Fruit fly (Drosophila melanogaster) whole organism, embryonic: ENCODE measurements around the gene Doc2.

Experiments
- Atf6 ChIP-seq: fragments of 200-800 bp; sonication (Bioruptor generic); IDR thresholded peaks from 2 replicates; pipeline ENCODE4 v1.3.6; 2022; ENCODE audit warnings: missing biosample characterization, missing genetic modification characterization
- CG10267 ChIP-seq: fragments of 200-800 bp; sonication (Bioruptor generic); optimal IDR thresholded peaks from 2 replicates; lab custom pipeline; 2018; ENCODE audit warnings: missing biosample characterization, mild to moderate bottlenecking, missing genetic modification characterization, moderate library complexity
- CG10543 ChIP-seq: fragments of 200-800 bp; sonication (Bioruptor generic); optimal IDR thresholded peaks from 3 replicates; lab custom pipeline; 2017; ENCODE audit warnings: missing biosample characterization, mild to moderate bottlenecking, missing genetic modification characterization, moderate library complexity
- CG11560 ChIP-seq: fragments of 200-800 bp; sonication (Bioruptor generic); IDR thresholded peaks from 3 replicates; pipeline ENCODE4 v1.3.6; 2022; ENCODE audit warnings: missing biosample characterization, missing genetic modification characterization
- CG11723 ChIP-seq: fragments of 200-800 bp; sonication (Bioruptor generic); optimal IDR thresholded peaks from 2 replicates; lab custom pipeline; 2017; ENCODE audit warnings: missing biosample characterization, mild to moderate bottlenecking, missing genetic modification characterization
- CG12236 ChIP-seq: fragments of 200-800 bp; sonication (Bioruptor generic); optimal IDR thresholded peaks from 2 replicates; lab custom pipeline; 2016; ENCODE audit warnings: missing biosample characterization, missing genetic modification characterization
- CG12769 ChIP-seq: fragments of 200-800 bp; sonication (Bioruptor generic); optimal IDR thresholded peaks from 2 replicates; lab custom pipeline; 2019; ENCODE audit warnings: missing biosample characterization, mild to moderate bottlenecking, missing genetic modification characterization, moderate library complexity
- CG14667 ChIP-seq: fragments of 200-800 bp; sonication (Bioruptor generic); IDR thresholded peaks from 2 replicates; pipeline ENCODE4 v1.3.6; 2022; ENCODE audit warnings: missing biosample characterization, missing genetic modification characterization
- CG14710 ChIP-seq: fragments of 200-800 bp; sonication (Bioruptor generic); optimal IDR thresholded peaks from 3 replicates; lab custom pipeline; 2019; ENCODE audit warnings: missing biosample characterization, mild to moderate bottlenecking, missing genetic modification characterization, moderate library complexity
- CG15696 ChIP-seq: fragments of 200-800 bp; sonication (Bioruptor generic); optimal IDR thresholded peaks from 2 replicates; lab custom pipeline; 2019; ENCODE audit warnings: missing biosample characterization, mild to moderate bottlenecking, missing genetic modification characterization, moderate library complexity
- CG18619 ChIP-seq: fragments of 200-800 bp; sonication (Bioruptor generic); optimal IDR thresholded peaks from 3 replicates; lab custom pipeline; 2017; ENCODE audit warnings: missing biosample characterization, mild to moderate bottlenecking, missing genetic modification characterization
- CG18764 ChIP-seq: fragments of 200-800 bp; sonication (Bioruptor generic); optimal IDR thresholded peaks from 3 replicates; lab custom pipeline; 2016; ENCODE audit warnings: missing biosample characterization, missing genetic modification characterization
- CG2712 ChIP-seq: fragments of 200-800 bp; optimal IDR thresholded peaks from 3 replicates; lab custom pipeline; 2019; ENCODE audit warnings: missing biosample characterization, mild to moderate bottlenecking, missing genetic modification characterization, moderate library complexity
- CG2875 ChIP-seq: fragments of 200-800 bp; sonication (Bioruptor generic); optimal IDR thresholded peaks from 2 replicates; lab custom pipeline; 2017; ENCODE audit warnings: missing biosample characterization, mild to moderate bottlenecking, missing genetic modification characterization, missing genetic modification reagents
- CG3065 ChIP-seq: fragments of 200-800 bp; sonication (Bioruptor generic); optimal IDR thresholded peaks from 2 replicates; lab custom pipeline; 2016; ENCODE audit warnings: missing biosample characterization, missing genetic modification characterization
- CG3838 ChIP-seq: fragments of 200-800 bp; sonication (Bioruptor generic); optimal IDR thresholded peaks from 3 replicates; lab custom pipeline; 2016; ENCODE audit warnings: missing biosample characterization, missing genetic modification characterization
- CG4282 ChIP-seq: fragments of 200-800 bp; sonication (Bioruptor generic); optimal IDR thresholded peaks from 2 replicates; lab custom pipeline; 2016; ENCODE audit warnings: missing biosample characterization, missing genetic modification characterization
- CG4328 ChIP-seq: fragments of 200-800 bp; sonication (Bioruptor generic); optimal IDR thresholded peaks from 3 replicates; lab custom pipeline; 2017; ENCODE audit warnings: missing biosample characterization, missing genetic modification reagents, missing genetic modification characterization
- CG4404 ChIP-seq: fragments of 200-800 bp; sonication (Bioruptor generic); IDR thresholded peaks from 2 replicates; pipeline ENCODE4 v1.3.6; 2022; ENCODE audit warnings: missing biosample characterization, missing genetic modification characterization
- CG4854 ChIP-seq: fragments of 200-800 bp; sonication (Bioruptor generic); optimal IDR thresholded peaks from 2 replicates; lab custom pipeline; 2016; ENCODE audit warnings: missing biosample characterization, missing genetic modification characterization, inconsistent platforms
- CG5180 ChIP-seq: fragments of 200-800 bp; sonication (Bioruptor generic); optimal IDR thresholded peaks from 3 replicates; lab custom pipeline; 2017; ENCODE audit warnings: missing biosample characterization, missing genetic modification characterization, mild to moderate bottlenecking, moderate library complexity, missing genetic modification reagents
- D ChIP-seq, 2 experiments: fragments of 200-800 bp in 1 of 2; fragments of >200 bp in 1 of 2; sonication (Bioruptor generic) in 1 of 2; optimal IDR thresholded peaks; 2 replicates in 1 of 2; 3 replicates in 1 of 2; lab custom pipeline; 2017; ENCODE audit warnings: mild to moderate bottlenecking in 1 of 2, missing biosample characterization in 1 of 2, missing genetic modification characterization in 1 of 2, missing genetic modification reagents in 1 of 2
- Dbx ChIP-seq: fragments of 200-800 bp; sonication (Bioruptor generic); IDR thresholded peaks from 3 replicates; pipeline ENCODE4 v1.3.6; 2022; ENCODE audit warnings: missing biosample characterization, missing genetic modification characterization
- Deaf1 ChIP-seq: fragments of 200-800 bp; optimal IDR thresholded peaks from 3 replicates; lab custom pipeline; 2019; ENCODE audit warnings: missing biosample characterization, mild to moderate bottlenecking, missing genetic modification characterization, moderate library complexity
- Dek ChIP-seq: fragments of 200-800 bp; sonication (Bioruptor generic); optimal IDR thresholded peaks from 3 replicates; lab custom pipeline; 2019; ENCODE audit warnings: missing biosample characterization, mild to moderate bottlenecking, missing genetic modification characterization, moderate library complexity
- Dip3 ChIP-seq: fragments of 200-800 bp; sonication (Bioruptor generic); optimal IDR thresholded peaks from 3 replicates; lab custom pipeline; 2016; ENCODE audit warnings: missing biosample characterization, missing genetic modification characterization
- E2f1 ChIP-seq: fragments of 200-800 bp; sonication (Bioruptor generic); IDR thresholded peaks from 2 replicates; pipeline ENCODE4 v1.3.6; 2022; ENCODE audit warnings: missing biosample characterization, missing genetic modification characterization
- Eip74EF ChIP-seq, 2 experiments: fragments of 200-800 bp in 1 of 2; fragments of >200 bp in 1 of 2; sonication (Bioruptor generic) in 1 of 2; optimal IDR thresholded peaks; 2 replicates each; lab custom pipeline; 2017 to 2019; ENCODE audit warnings: missing biosample characterization in 2 of 2, missing genetic modification characterization in 2 of 2, mild to moderate bottlenecking in 1 of 2, moderate library complexity in 1 of 2
- HLH54F ChIP-seq: fragments of 200-800 bp; sonication (Bioruptor generic); optimal IDR thresholded peaks from 3 replicates; lab custom pipeline; 2016; ENCODE audit warnings: missing biosample characterization, missing genetic modification characterization
- Jarid2 ChIP-seq: fragments of 200-800 bp; sonication (Bioruptor generic); optimal IDR thresholded peaks from 3 replicates; lab custom pipeline; 2017; ENCODE audit warnings: mild to moderate bottlenecking, missing biosample characterization, missing genetic modification reagents, missing genetic modification characterization
- Lhr ChIP-seq: fragments of 200-800 bp; sonication (Bioruptor generic); optimal IDR thresholded peaks from 3 replicates; lab custom pipeline; 2017; ENCODE audit warnings: mild to moderate bottlenecking, missing biosample characterization, missing genetic modification reagents, missing genetic modification characterization
- Lim3 ChIP-seq: fragments of 200-800 bp; sonication (Bioruptor generic); IDR thresholded peaks from 2 replicates; pipeline ENCODE4 v1.3.6; 2022; ENCODE audit warnings: missing biosample characterization, missing genetic modification characterization
- Optix ChIP-seq: fragments of 200-800 bp; sonication (Bioruptor generic); IDR thresholded peaks from 3 replicates; pipeline ENCODE4 v1.3.6; 2022; ENCODE audit warnings: missing biosample characterization, missing genetic modification characterization
- Spps ChIP-seq: fragments of 200-800 bp; sonication (Bioruptor generic); optimal IDR thresholded peaks from 2 replicates; lab custom pipeline; 2018; ENCODE audit warnings: missing biosample characterization, mild to moderate bottlenecking, missing genetic modification characterization
- Sry-β ChIP-seq: fragments of 200-800 bp; sonication (Bioruptor generic); optimal IDR thresholded peaks from 2 replicates; lab custom pipeline; 2018; ENCODE audit warnings: missing biosample characterization, mild to moderate bottlenecking, missing genetic modification characterization, moderate library complexity
- Xrp1 ChIP-seq: fragments of 200-800 bp; sonication (Bioruptor generic); IDR thresholded peaks from 2 replicates; pipeline ENCODE4 v1.3.6; 2022; ENCODE audit warnings: missing biosample characterization, missing genetic modification characterization
- abd-A ChIP-seq: fragments of 200-800 bp; sonication (Bioruptor generic); optimal IDR thresholded peaks from 3 replicates; lab custom pipeline; 2019; ENCODE audit warnings: missing biosample characterization, mild to moderate bottlenecking, missing genetic modification characterization, moderate library complexity
- al ChIP-seq: fragments of 200-800 bp; sonication (Bioruptor generic); IDR thresholded peaks from 2 replicates; pipeline ENCODE4 v1.3.6; 2022; ENCODE audit warnings: missing biosample characterization, missing genetic modification characterization
- amos ChIP-seq: fragments of 200-800 bp; sonication (Bioruptor generic); IDR thresholded peaks from 2 replicates; pipeline ENCODE4 v1.3.6; 2022; ENCODE audit warnings: missing biosample characterization, missing genetic modification characterization; ENCODE audit not compliant: partially characterized antibody
- chinmo ChIP-seq: fragments of 200-800 bp; sonication (Bioruptor generic); IDR thresholded peaks from 4 replicates; pipeline ENCODE4 v1.3.6; 2022; ENCODE audit warnings: missing biosample characterization, missing genetic modification characterization; ENCODE audit not compliant: partially characterized antibody
- da ChIP-seq: fragments of 200-800 bp; sonication (Bioruptor generic); optimal IDR thresholded peaks from 2 replicates; lab custom pipeline; 2016; ENCODE audit warnings: missing biosample characterization, missing genetic modification characterization
- esg ChIP-seq: fragments of 200-800 bp; sonication (Bioruptor generic); conservative IDR thresholded peaks from 2 replicates; pipeline ENCODE4 v1.3.6; 2022; ENCODE audit warnings: missing biosample characterization, missing genetic modification characterization
- gce ChIP-seq: fragments of 200-800 bp; sonication (Bioruptor generic); IDR thresholded peaks from 3 replicates; pipeline ENCODE4 v1.3.6; 2022; ENCODE audit warnings: missing biosample characterization, missing genetic modification characterization
- lmd ChIP-seq: fragments of 200-800 bp; sonication (Bioruptor generic); IDR thresholded peaks from 2 replicates; pipeline ENCODE4 v1.3.6; 2022; ENCODE audit warnings: missing biosample characterization, missing genetic modification characterization
- nau ChIP-seq: fragments of 200-800 bp; sonication (Bioruptor generic); optimal IDR thresholded peaks from 3 replicates; lab custom pipeline; 2017; ENCODE audit warnings: missing biosample characterization, mild to moderate bottlenecking, missing genetic modification characterization, missing genetic modification reagents
- p53 ChIP-seq: fragments of 200-800 bp; sonication (Bioruptor generic); optimal IDR thresholded peaks from 2 replicates; lab custom pipeline; 2016; ENCODE audit warnings: missing biosample characterization, missing genetic modification characterization
- pnt ChIP-seq: fragments of 200-800 bp; sonication (Bioruptor generic); optimal IDR thresholded peaks from 3 replicates; lab custom pipeline; 2016; ENCODE audit warnings: missing biosample characterization, missing genetic modification characterization
- pros ChIP-seq: fragments of 200-800 bp; sonication (Bioruptor generic); optimal IDR thresholded peaks from 3 replicates; lab custom pipeline; 2019; ENCODE audit warnings: missing biosample characterization, mild to moderate bottlenecking, missing genetic modification characterization, moderate library complexity
- sd ChIP-seq: fragments of 200-800 bp; sonication (Bioruptor generic); optimal IDR thresholded peaks from 3 replicates; lab custom pipeline; 2018; ENCODE audit warnings: missing biosample characterization, mild to moderate bottlenecking, missing genetic modification characterization, moderate library complexity
- sim ChIP-seq: fragments of 200-800 bp; sonication (Bioruptor generic); IDR thresholded peaks from 2 replicates; pipeline ENCODE4 v1.3.6; 2022; ENCODE audit warnings: missing biosample characterization, missing genetic modification characterization
- vvl ChIP-seq: fragments of 200-800 bp; sonication (Bioruptor generic); IDR thresholded peaks from 2 replicates; pipeline ENCODE4 v1.3.6; 2022; ENCODE audit warnings: missing biosample characterization, missing genetic modification characterization

Gene Doc2

DNA sequence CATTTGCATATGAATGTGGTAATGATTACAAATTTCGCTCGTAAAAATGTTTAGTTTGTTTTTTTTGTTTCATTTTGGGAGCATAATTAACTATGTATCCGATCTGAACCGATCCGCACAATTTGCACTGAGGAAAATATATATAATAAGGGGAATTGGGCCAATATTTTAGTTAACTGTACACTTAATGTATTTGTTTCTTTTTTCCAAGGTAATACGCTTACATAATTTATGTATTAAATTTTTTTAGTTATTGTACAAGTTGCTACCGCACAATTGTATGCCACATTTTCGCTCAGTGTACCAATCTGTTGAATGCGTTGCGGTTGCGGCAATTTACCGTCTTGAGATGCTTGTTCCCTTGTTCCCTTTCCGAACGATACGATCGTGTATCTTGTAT, 6.6 kb upstream of the Doc2 start (continued):
- TF ChIP-seq amos (no peak), CG2875 (peak; percentile 75), Deaf1 (tag; lab: Kevin White, UChicago) (peak; percentile 66), CG5180 (GFP tag; lab: Kevin White, UChicago) (peak; percentile 74), CG4328 (GFP tag; lab: Kevin White, UChicago) (peak; percentile 44), Dip3 (GFP tag; lab: Kevin White, UChicago) (peak; percentile 69), CG18619 (GFP tag; lab: Kevin White, UChicago) (peak; percentile 60), p53 (GFP tag; lab: Kevin White, UChicago) (no peak), nau (GFP tag; lab: Kevin White, UChicago) (peak; percentile 70), E2f1 (GFP tag; lab: Robert Waterston, UW) (peak; percentile 80), Optix (GFP tag; lab: Robert Waterston, UW) (peak; percentile 75), Dbx (GFP tag; lab: Robert Waterston, UW) (peak; percentile 75; the same call in 2 of the 3 replicates), Spps (tag; lab: Kevin White, UChicago) (peak; percentile 47), esg (GFP tag; lab: Robert Waterston, UW) (peak; percentile 91), sd (peak; percentile 61), CG3838 (GFP tag; lab: Kevin White, UChicago) (peak; percentile 53), Jarid2 (GFP tag; lab: Kevin White, UChicago) (peak; percentile 49), Lhr (peak; percentile 38), Atf6 (peak; percentile 83), CG4404 (GFP tag; lab: Robert Waterston, UW) (peak; percentile 89), da (peak; percentile 41), CG14710 (tag; lab: Kevin White, UChicago) (peak; percentile 75), CG2712 (tag; lab: Kevin White, UChicago) (peak; percentile 89), D (optimal IDR thresholded peaks at IDR 0.05; lab: Kevin White, UChicago) (no peak), D (GFP tag; optimal IDR thresholded peaks at IDR 0.05; lab: Kevin White, UChicago) (peak; percentile 78), Dek (tag; lab: Kevin White, UChicago) (peak; percentile 75), sim (GFP tag; lab: Robert Waterston, UW) (peak; percentile 86), CG3065 (GFP tag; lab: Kevin White, UChicago) (no peak), CG15696 (tag; lab: Kevin White, UChicago) (peak; percentile 86), CG4282 (GFP tag; lab: Kevin White, UChicago) (peak; percentile 45), vvl (peak; percentile 95), gce (GFP tag; lab: Robert Waterston, UW) (peak; percentile 78), CG18764 (GFP tag; lab: Kevin White, UChicago) (peak; percentile 68), CG11723 (GFP tag; lab: Kevin White, UChicago) (peak; percentile 50), Sry-β (GFP tag; lab: Kevin White, UChicago) (no peak), CG12236 (GFP tag; lab: Kevin White, UChicago) (peak; percentile 78), chinmo (GFP tag; lab: Robert Waterston, UW) (no peak), Xrp1 (GFP tag; lab: Robert Waterston, UW) (peak; percentile 91), pnt (peak; percentile 68), CG4854 (GFP tag; lab: Kevin White, UChicago) (peak; percentile 68)

- TF ChIP-seq Eip74EF (GFP tag; optimal IDR thresholded peaks at IDR 0.05; lab: Kevin White, UChicago) (peak in 1 of 2 experiments; percentile 26), lmd (GFP tag; lab: Robert Waterston, UW) (no peak), al (GFP tag; lab: Robert Waterston, UW) (no peak), abd-A (tag; lab: Kevin White, UChicago) (peak; percentile 96), CG14667 (GFP tag; lab: Robert Waterston, UW) (no peak), CG11560 (tag; lab: Robert Waterston, UW) (no peak), HLH54F (GFP tag; lab: Kevin White, UChicago) (no peak), CG10267 (tag; lab: Kevin White, UChicago) (no peak), CG10543 (GFP tag; lab: Kevin White, UChicago) (peak; percentile 43), pros (GFP tag; lab: Kevin White, UChicago) (peak; percentile 83), CG12769 (tag; lab: Kevin White, UChicago) (peak; percentile 73), Lim3 (no peak), chinmo (GFP tag; lab: Robert Waterston, UW) (0 out of 4 replicates have a peak, but pooled peaks have one; percentile 13)
These were observed 6.1 kb upstream of the Doc2 start for dm6 chr3L:9025178-9025577.
